Fruit fly (Drosophila melanogaster) whole organism, larva: ENCODE measurements around the gene CadN2.

Experiments
- noc ChIP-seq: fragments of 200-800 bp; sonication (Bioruptor generic); optimal IDR thresholded peaks from 3 replicates; lab custom pipeline; 2019; ENCODE audit warnings: missing biosample characterization, mild to moderate bottlenecking, missing genetic modification characterization, moderate library complexity

Gene CadN2

dm6 chr2L:17875147-17875546, at the start of gene CadN2:
Gene CadN2 (minus strand): TSS chr2L:17875247.
- no peak for TF ChIP-seq noc (tag; lab: Kevin White, UChicago)

DNA sequence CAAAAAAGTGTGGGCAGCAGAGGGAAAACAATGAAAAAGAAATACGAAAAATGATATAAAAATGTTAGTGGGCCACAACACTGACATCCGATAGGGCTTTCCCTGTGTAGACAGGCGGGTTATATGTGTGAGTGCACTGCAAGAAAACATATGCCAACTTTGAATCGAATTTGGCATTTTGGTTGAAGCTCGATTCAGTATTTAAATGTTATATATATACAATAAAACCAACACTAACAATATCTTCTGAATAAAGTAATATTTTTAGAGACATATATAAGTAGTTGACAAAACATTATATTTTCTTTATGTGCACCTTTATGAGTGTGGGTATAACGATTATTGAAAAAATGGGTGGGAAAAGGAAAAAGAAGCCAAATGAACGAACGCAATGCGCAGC, 46.5 kb upstream of the CadN2 start:
- TF ChIP-seq noc (tag; lab: Kevin White, UChicago), result no peak

dm6 chr2L:17914923-17915322, 39.9 kb upstream of the CadN2 start, which contains the start of gene CG43271:
Gene CG43271 (minus strand): TSS chr2L:17915023.
- no peak for TF ChIP-seq noc (tag; lab: Kevin White, UChicago)

DNA sequence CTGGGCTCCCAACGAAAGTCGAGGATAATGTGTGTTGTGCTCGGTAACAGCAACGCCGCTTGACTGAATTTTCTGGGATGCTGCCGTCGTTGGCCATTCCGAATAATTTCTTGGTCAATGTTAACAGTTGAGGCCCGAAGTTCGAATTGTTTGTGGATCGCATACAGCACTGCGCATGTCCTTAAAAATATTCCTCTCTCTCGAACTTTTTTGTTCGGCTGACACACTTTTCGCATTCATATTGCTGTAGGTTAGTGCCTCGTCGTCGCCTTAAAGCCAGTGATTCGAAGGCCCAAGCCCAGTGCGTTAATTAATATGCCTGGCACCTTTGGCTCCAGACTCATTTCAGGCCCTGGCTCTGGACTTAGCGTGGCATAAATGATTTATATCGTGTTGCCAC, 28.0 kb upstream of the CadN2 start:
- TF ChIP-seq noc (tag; lab: Kevin White, UChicago), result no peak

DNA sequence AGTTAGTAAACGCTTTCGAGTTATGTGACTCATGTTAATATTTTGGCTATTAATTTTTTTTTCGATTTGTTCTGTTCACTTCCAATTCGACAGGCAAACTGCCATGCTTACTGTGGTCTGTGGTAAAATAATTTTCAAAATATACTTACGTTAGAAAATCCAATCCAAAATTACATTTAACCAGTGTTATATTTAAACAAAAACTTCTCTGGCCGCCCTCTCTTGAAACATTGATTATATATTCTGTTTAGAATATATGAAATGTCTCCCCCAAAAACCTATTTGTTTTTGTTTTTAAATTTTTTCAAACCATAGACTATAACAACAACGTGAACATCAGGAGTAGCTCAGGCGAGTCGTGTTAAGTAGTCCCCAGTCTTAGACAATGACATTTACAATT, 62.5 kb downstream of the CadN2 start, which contains the start of gene CG42830:
Gene CG42830, minus strand, starts transcription at position 101 of the 400 bp plus-strand sequence.
- TF ChIP-seq noc (tag; lab: Kevin White, UChicago), result no peak

DNA sequence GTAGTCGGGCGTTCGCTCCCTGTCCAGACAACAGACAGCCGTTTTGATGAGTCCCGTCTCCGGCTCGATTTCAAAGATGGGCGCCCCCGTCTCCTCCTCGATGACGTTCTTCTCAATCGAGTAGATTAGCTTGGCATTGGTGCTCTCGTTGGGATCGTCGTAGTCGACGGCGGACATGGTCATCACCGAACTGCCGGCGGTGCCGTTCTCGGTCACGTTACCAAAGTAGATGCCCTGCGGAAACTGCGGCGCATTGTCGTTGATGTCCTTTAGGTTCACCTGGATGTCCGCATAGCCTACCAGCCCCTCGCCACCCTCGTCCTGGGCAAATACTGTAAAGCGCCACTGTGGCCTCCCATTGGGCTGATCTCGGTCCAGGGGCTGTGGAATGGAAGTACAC, 71.9 kb downstream of the CadN2 start:
- TF ChIP-seq noc (tag; lab: Kevin White, UChicago), result no peak

- TF ChIP-seq noc (tag; lab: Kevin White, UChicago), result no peak
Measured at dm6 chr2L:17784641-17785040, 90.4 kb downstream of the CadN2 start.

- TF ChIP-seq noc (tag; lab: Kevin White, UChicago), result no peak
Measured at dm6 chr2L:17783477-17783876, 91.6 kb downstream of the CadN2 start.

DNA sequence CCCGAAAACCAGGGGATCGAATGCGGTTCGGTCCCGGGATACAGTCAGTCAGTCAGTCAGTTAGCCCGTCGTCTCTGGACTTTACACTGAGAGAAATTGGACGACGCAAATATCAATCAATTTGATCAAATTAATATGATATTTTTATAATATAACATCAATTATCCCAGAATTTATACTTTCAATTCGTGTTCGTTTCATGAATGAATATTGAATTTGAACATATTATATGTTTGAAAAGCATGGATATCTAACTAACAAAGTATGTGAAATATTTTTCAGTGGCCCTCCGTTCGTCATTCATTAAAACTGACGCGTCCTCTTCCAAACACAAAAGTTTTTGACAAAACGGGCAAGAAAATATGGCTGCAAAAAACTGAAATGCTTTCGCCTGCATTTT, 93.1 kb downstream of the CadN2 start:
- TF ChIP-seq noc (tag; lab: Kevin White, UChicago), result no peak

dm6 chr2L:17778287-17778762, 96.7 kb downstream of the CadN2 start, which contains the start of gene CadN:
Gene CadN (minus strand): TSS chr2L:17778340.
- no peak for TF ChIP-seq noc (tag; lab: Kevin White, UChicago)

- no peak for TF ChIP-seq noc (tag; lab: Kevin White, UChicago)
Measured at dm6 chr2L:17777425-17777824, 97.6 kb downstream of the CadN2 start.

- TF ChIP-seq noc (tag; lab: Kevin White, UChicago), result no peak
Measured at dm6 chr2L:17770775-17771174, 104.3 kb downstream of the CadN2 start.

dm6 chr2L:17770121-17770520, 104.9 kb downstream of the CadN2 start:
- TF ChIP-seq noc (tag; lab: Kevin White, UChicago), result no peak

DNA sequence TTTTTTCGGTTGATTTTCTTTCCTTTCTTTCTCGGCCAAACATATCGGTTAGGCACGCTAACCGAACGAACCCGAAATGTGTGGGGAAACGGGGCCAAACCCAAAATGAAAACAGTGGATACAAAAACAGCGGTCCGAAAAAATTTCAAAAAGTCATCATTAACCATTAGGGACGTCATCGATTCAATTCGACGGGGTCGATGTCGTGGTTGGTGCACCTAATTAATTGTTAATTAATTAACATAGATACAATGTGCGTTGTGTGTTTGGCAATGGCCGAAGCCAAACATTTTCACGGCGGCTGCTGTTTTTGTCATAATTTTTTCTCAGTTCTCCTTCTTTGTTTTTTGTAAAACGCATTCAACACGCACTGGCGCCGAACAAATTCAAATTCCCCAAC, 106.5 kb downstream of the CadN2 start:
- no peak for TF ChIP-seq noc (tag; lab: Kevin White, UChicago)

dm6 chr2L:17763173-17763572, 111.9 kb downstream of the CadN2 start:
- TF ChIP-seq noc (tag; lab: Kevin White, UChicago), result no peak

dm6 chr2L:17755576-17755975, 119.5 kb downstream of the CadN2 start:
- no peak for TF ChIP-seq noc (tag; lab: Kevin White, UChicago)

dm6 chr2L:17754108-17754507, 120.9 kb downstream of the CadN2 start:
- TF ChIP-seq noc (tag; lab: Kevin White, UChicago), result no peak

dm6 chr2L:17752406-17752805, 122.6 kb downstream of the CadN2 start:
- no peak for TF ChIP-seq noc (tag; lab: Kevin White, UChicago)
